Worm (Caenorhabditis elegans) whole organism, early embryonic: ENCODE measurements around the gene chat-1.

Experiments used
- F13C5.2 ChIP-seq: sonication (generic microtip); optimal IDR thresholded peaks from 2 replicates; lab custom pipeline; 2017; ENCODE audit warnings: mild to moderate bottlenecking, missing genetic modification characterization, inconsistent platforms, missing compliant biosample characterization
- aly-1 ChIP-seq: sonication (generic microtip); optimal IDR thresholded peaks from 2 replicates; lab custom pipeline; 2016; ENCODE audit warnings: missing genetic modification characterization, missing compliant biosample characterization
- ama-1 ChIP-seq: fragments of 150-350 bp; optimal IDR thresholded peaks from 2 replicates; lab custom pipeline; 2014
- ceh-13 ChIP-seq: fragments of 200-800 bp; sonication (Bioruptor generic); optimal IDR thresholded peaks from 2 replicates; lab custom pipeline; 2018; ENCODE audit warnings: mild to moderate bottlenecking, missing genetic modification characterization, missing compliant biosample characterization
- ceh-36 ChIP-seq: sonication (generic microtip); optimal IDR thresholded peaks from 2 replicates; lab custom pipeline; 2016; ENCODE audit warnings: missing genetic modification characterization, inconsistent platforms, missing compliant biosample characterization
- ets-7 ChIP-seq: sonication (generic microtip); optimal IDR thresholded peaks from 2 replicates; lab custom pipeline; 2016; ENCODE audit warnings: missing genotype, missing genetic modification characterization, missing compliant biosample characterization
- flt-1 ChIP-seq: fragments of 200-800 bp; sonication (Bioruptor generic); IDR thresholded peaks from 2 replicates; pipeline ENCODE4 v1.3.6; 2022; ENCODE audit warnings: missing genetic modification characterization, missing compliant biosample characterization
- hmbx-1 ChIP-seq: sonication (generic microtip); optimal IDR thresholded peaks from 2 replicates; lab custom pipeline; 2016; ENCODE audit warnings: mild to moderate bottlenecking, missing genetic modification characterization, missing compliant biosample characterization
- pes-1 ChIP-seq: fragments of 200-800 bp; sonication (Bioruptor generic); IDR thresholded peaks from 2 replicates; pipeline ENCODE4 v1.3.6; 2022; ENCODE audit warnings: missing genetic modification reagents, missing genetic modification characterization, missing compliant biosample characterization
- scrt-1 ChIP-seq: fragments of 200-800 bp; sonication (Bioruptor generic); IDR thresholded peaks from 2 replicates; pipeline ENCODE4 v1.3.6; 2022; ENCODE audit warnings: missing genetic modification characterization, missing compliant biosample characterization
- sea-1 ChIP-seq: fragments of 200-800 bp; sonication (Bioruptor generic); conservative IDR thresholded peaks from 2 replicates; pipeline ENCODE4 v1.3.6; 2022; ENCODE audit warnings: missing genetic modification characterization, missing compliant biosample characterization
- tbx-11 ChIP-seq: fragments of 200-800 bp; sonication (Bioruptor generic); IDR thresholded peaks from 2 replicates; pipeline ENCODE4 v1.3.6; 2022; ENCODE audit warnings: missing genetic modification characterization, missing compliant biosample characterization
- tbx-37 ChIP-seq: fragments of 200-800 bp; sonication (Bioruptor generic); conservative IDR thresholded peaks from 2 replicates; pipeline ENCODE4 v1.3.6; 2022; ENCODE audit warnings: missing genetic modification reagents, missing genetic modification characterization, missing compliant biosample characterization
- tra-4 ChIP-seq: sonication (generic microtip); optimal IDR thresholded peaks from 2 replicates; lab custom pipeline; 2017; ENCODE audit warnings: missing genetic modification characterization, missing compliant biosample characterization

- TF ChIP-seq ceh-36 (tag; lab: Kevin White, UChicago) (no peak), ama-1 (no peak), hmbx-1 (no peak), ets-7 (no peak), ceh-13 (GFP tag; lab: Kevin White, UChicago) (no peak), sea-1 (GFP tag; lab: Robert Waterston, UW) (no peak), tra-4 (tag; lab: Kevin White, UChicago) (no peak), flt-1 (GFP tag; lab: Robert Waterston, UW) (no peak), tbx-11 (GFP tag; lab: Robert Waterston, UW) (no peak), scrt-1 (GFP tag; lab: Robert Waterston, UW) (no peak), tbx-37 (no peak), aly-1 (tag; lab: Kevin White, UChicago) (no peak), pes-1 (GFP tag; lab: Robert Waterston, UW) (no peak), F13C5.2 (tag; lab: Kevin White, UChicago) (no peak)
These were observed 32.9 kb downstream of the chat-1 start, which contains the start of gene M01H9.10 for ce11 chrIV:4480027-4480426.
